Fruit fly (Drosophila melanogaster) whole organism, adult: Measurements from ENCODE around the gene CG16789.

ENCODE experiments used
- CG12768 ChIP-seq: fragments of 200-800 bp; sonication (Bioruptor generic); optimal IDR thresholded peaks from 2 replicates; lab custom pipeline; 2017; ENCODE audit warnings: missing biosample characterization, missing genetic modification characterization, mild to moderate bottlenecking, moderate library complexity, missing genetic modification reagents
- CG14711 ChIP-seq: fragments of 200-800 bp; sonication (Bioruptor generic); optimal IDR thresholded peaks from 2 replicates; lab custom pipeline; 2018; ENCODE audit warnings: missing biosample characterization, mild to moderate bottlenecking, missing genetic modification characterization, moderate library complexity
- CG5204 ChIP-seq: fragments of 200-800 bp; sonication (Bioruptor generic); optimal IDR thresholded peaks from 2 replicates; lab custom pipeline; 2016; ENCODE audit warnings: missing biosample characterization, missing genetic modification characterization
- Hr96 ChIP-seq: fragments of 200-800 bp; sonication (Bioruptor generic); optimal IDR thresholded peaks from 2 replicates; lab custom pipeline; 2016; ENCODE audit warnings: missing biosample characterization, missing genetic modification characterization
- bab1 ChIP-seq: fragments of 200-800 bp; sonication (Bioruptor generic); optimal IDR thresholded peaks from 3 replicates; lab custom pipeline; 2019; ENCODE audit warnings: missing biosample characterization, mild to moderate bottlenecking, missing genetic modification characterization, moderate library complexity
- pad ChIP-seq: fragments of 200-800 bp; sonication (Bioruptor generic); optimal IDR thresholded peaks from 3 replicates; lab custom pipeline; 2017; ENCODE audit warnings: missing biosample characterization, missing genetic modification characterization, mild to moderate bottlenecking, moderate library complexity, missing genetic modification reagents
- tj ChIP-seq: fragments of 200-800 bp; sonication (Bioruptor generic); optimal IDR thresholded peaks from 3 replicates; lab custom pipeline; 2017; ENCODE audit warnings: missing biosample characterization, mild to moderate bottlenecking, missing genetic modification characterization, moderate library complexity

- no peak for TF ChIP-seq CG5204 (GFP tag; lab: Kevin White, UChicago)
- TF ChIP-seq bab1 (GFP tag; lab: Kevin White, UChicago), result no peak
- no peak for TF ChIP-seq tj
- TF ChIP-seq Hr96, result no peak
- no peak for TF ChIP-seq CG14711 (tag; lab: Kevin White, UChicago)
- no peak for TF ChIP-seq CG12768 (GFP tag; lab: Kevin White, UChicago)
- no peak for TF ChIP-seq pad (GFP tag; lab: Kevin White, UChicago)
Observed at dm6 chr3R:9604445-9605020, 38.5 kb downstream of the CG16789 start.
